Worm (Caenorhabditis elegans) whole organism, young adult: ENCODE data around the gene D1014.4.

Experiments used
- C06A6.2 ChIP-seq: fragments of 200-800 bp; sonication (Bioruptor generic); conservative IDR thresholded peaks from 2 replicates; pipeline ENCODE4 v1.3.6; 2022; ENCODE audit warnings: missing genetic modification characterization, missing compliant biosample characterization
- D2030.7 ChIP-seq: fragments of 200-800 bp; sonication (Bioruptor generic); IDR thresholded peaks from 2 replicates; pipeline ENCODE4 v1.3.6; 2022; ENCODE audit warnings: missing genetic modification reagents, missing genetic modification characterization, missing compliant biosample characterization
- F10E7.11 ChIP-seq: sonication (generic microtip); optimal IDR thresholded peaks from 2 replicates; lab custom pipeline; 2017; ENCODE audit warnings: mild to moderate bottlenecking, missing genetic modification characterization, moderate library complexity, missing compliant biosample characterization
- F23B12.7 ChIP-seq: sonication (generic microtip); optimal IDR thresholded peaks from 2 replicates; lab custom pipeline; 2017; ENCODE audit warnings: missing genetic modification characterization, mild to moderate bottlenecking, missing compliant biosample characterization, antibody characterized with exemption, moderate library complexity; ENCODE audit not compliant: insufficient read depth
- F33H1.4 ChIP-seq: fragments of 200-800 bp; sonication (Bioruptor generic); IDR thresholded peaks from 2 replicates; pipeline ENCODE4 v1.3.6; 2022; ENCODE audit warnings: missing genetic modification reagents, missing genetic modification characterization, missing compliant biosample characterization
- F49E8.2 ChIP-seq: sonication (generic microtip); optimal IDR thresholded peaks from 3 replicates; lab custom pipeline; 2017; ENCODE audit warnings: missing genetic modification characterization, mild to moderate bottlenecking, missing compliant biosample characterization, antibody characterized with exemption, moderate library complexity; ENCODE audit not compliant: insufficient read depth
- F52B5.7 ChIP-seq: sonication (generic microtip); optimal IDR thresholded peaks from 2 replicates; lab custom pipeline; 2016; ENCODE audit warnings: mild to moderate bottlenecking, missing genetic modification characterization, missing compliant biosample characterization
- K11D2.4 ChIP-seq: fragments of 200-800 bp; sonication (Bioruptor generic); IDR thresholded peaks from 2 replicates; pipeline ENCODE4 v1.3.6; 2022; ENCODE audit warnings: missing genetic modification reagents, missing genetic modification characterization, missing compliant biosample characterization
- ZK185.1 ChIP-seq: sonication (generic microtip); optimal IDR thresholded peaks from 2 replicates; lab custom pipeline; 2016; ENCODE audit warnings: mild to moderate bottlenecking, missing genetic modification characterization, missing compliant biosample characterization; ENCODE audit not compliant: poor library complexity, severe bottlenecking
- bed-1 ChIP-seq: fragments of 200-800 bp; sonication (Bioruptor generic); IDR thresholded peaks from 2 replicates; pipeline ENCODE4 v1.3.6; 2022; ENCODE audit warnings: missing genetic modification reagents, missing genetic modification characterization, missing compliant biosample characterization
- cebp-1 ChIP-seq, 2 experiments: fragments of 200-800 bp in 1 of 2; sonication (Bioruptor generic) in 1 of 2; sonication (generic microtip) in 1 of 2; IDR thresholded peaks in 1 of 2; optimal IDR thresholded peaks in 1 of 2; 2 replicates each; pipeline versions ENCODE4 v1.3.6 to Lab custom; 2017 to 2022; ENCODE audit warnings: missing compliant biosample characterization in 2 of 2, missing genetic modification characterization in 2 of 2, mild to moderate bottlenecking in 1 of 2, missing genetic modification reagents in 1 of 2, moderate library complexity in 1 of 2
- ceh-40 ChIP-seq: fragments of 200-800 bp; sonication (Bioruptor generic); IDR thresholded peaks from 2 replicates; pipeline ENCODE4 v1.3.6; 2022; ENCODE audit warnings: missing genetic modification characterization, missing compliant biosample characterization
- die-1 ChIP-seq: sonication (generic microtip); optimal IDR thresholded peaks from 2 replicates; lab custom pipeline; 2016; ENCODE audit warnings: missing genotype, mild to moderate bottlenecking, missing genetic modification characterization, missing compliant biosample characterization
- dpl-1 ChIP-seq: fragments of 150-350 bp; optimal IDR thresholded peaks from 2 replicates; lab custom pipeline; 2014; ENCODE audit warnings: missing biosample characterization, missing genetic modification reagents, missing genetic modification characterization
- efl-1 ChIP-seq: fragments of 150-350 bp; optimal IDR thresholded peaks from 2 replicates; lab custom pipeline; 2014; ENCODE audit warnings: missing biosample characterization, missing genetic modification reagents, missing genetic modification characterization
- egl-44 ChIP-seq: fragments of 200-800 bp; sonication (Bioruptor generic); IDR thresholded peaks from 2 replicates; pipeline ENCODE4 v1.3.6; 2022; ENCODE audit warnings: missing genetic modification reagents, missing genetic modification characterization, missing compliant biosample characterization
- gei-17 ChIP-seq: fragments of 200-800 bp; sonication (Bioruptor generic); optimal IDR thresholded peaks from 2 replicates; lab custom pipeline; 2018; ENCODE audit warnings: mild to moderate bottlenecking, missing genetic modification characterization, missing compliant biosample characterization
- lag-1 ChIP-seq: fragments of 200-800 bp; sonication (Bioruptor generic); IDR thresholded peaks from 2 replicates; pipeline ENCODE4 v1.3.6; 2022; ENCODE audit warnings: missing genetic modification reagents, missing genetic modification characterization, missing compliant biosample characterization
- let-607 ChIP-seq, 2 experiments: fragments of 200-800 bp in 1 of 2; sonication (Bioruptor generic) in 1 of 2; sonication (generic microtip) in 1 of 2; optimal IDR thresholded peaks; 2 replicates each; lab custom pipeline; 2016 to 2018; ENCODE audit warnings: mild to moderate bottlenecking in 2 of 2, missing compliant biosample characterization in 2 of 2, missing genetic modification characterization in 2 of 2, moderate library complexity in 2 of 2, missing genotype in 1 of 2
- lin-35 ChIP-seq, 3 experiments: fragments of 150-350 bp in 2 of 3; sonication (generic microtip) in 1 of 3; optimal IDR thresholded peaks; 2 replicates each; lab custom pipeline; 2014 to 2018; ENCODE audit warnings: missing biosample characterization in 3 of 3, missing genetic modification characterization in 3 of 3, missing genetic modification reagents in 3 of 3
- mcd-1 ChIP-seq: fragments of 200-800 bp; sonication (Bioruptor generic); IDR thresholded peaks from 2 replicates; pipeline ENCODE4 v1.3.6; 2022; ENCODE audit warnings: missing genetic modification reagents, missing genetic modification characterization, missing compliant biosample characterization
- nfya-1 ChIP-seq: sonication (generic microtip); optimal IDR thresholded peaks from 2 replicates; lab custom pipeline; 2017; ENCODE audit warnings: antibody characterized with exemption, missing compliant biosample characterization, missing genetic modification characterization, borderline replicate concordance; ENCODE audit not compliant: insufficient read depth
- nhr-179 ChIP-seq: sonication (generic microtip); optimal IDR thresholded peaks from 2 replicates; lab custom pipeline; 2016; ENCODE audit warnings: mild to moderate bottlenecking, missing genetic modification characterization, missing compliant biosample characterization
- pbrm-1 ChIP-seq: fragments of 200-800 bp; sonication (Bioruptor generic); IDR thresholded peaks from 2 replicates; pipeline ENCODE4 v1.3.6; 2022; ENCODE audit warnings: missing genetic modification reagents, missing genetic modification characterization, missing compliant biosample characterization
- pha-4 ChIP-seq: fragments of 150-350 bp; sonication (generic microtip); optimal IDR thresholded peaks from 2 replicates; lab custom pipeline; 2014; ENCODE audit warnings: missing biosample characterization, missing genetic modification reagents, missing genetic modification characterization
- rcor-1 ChIP-seq: fragments of 200-800 bp; sonication (Bioruptor generic); IDR thresholded peaks from 2 replicates; pipeline ENCODE4 v1.3.6; 2022; ENCODE audit warnings: missing genetic modification reagents, missing genetic modification characterization, missing compliant biosample characterization
- rpc-1 ChIP-seq, 2 experiments: fragments of 150-350 bp in 1 of 2; sonication (generic microtip) in 1 of 2; optimal IDR thresholded peaks; 2 replicates each; lab custom pipeline; 2014 to 2018; ENCODE audit warnings: missing biosample characterization in 1 of 2, missing genetic modification characterization in 1 of 2, missing genetic modification reagents in 1 of 2, missing genotype in 1 of 2
- sea-2 ChIP-seq: fragments of 200-800 bp; sonication (Bioruptor generic); IDR thresholded peaks from 2 replicates; pipeline ENCODE4 v1.3.6; 2022; ENCODE audit warnings: missing genetic modification characterization, missing compliant biosample characterization
- somi-1 ChIP-seq: fragments of 200-800 bp; sonication (Bioruptor generic); optimal IDR thresholded peaks from 2 replicates; lab custom pipeline; 2018; ENCODE audit warnings: mild to moderate bottlenecking, missing genetic modification characterization, missing compliant biosample characterization
- sptf-2 ChIP-seq: fragments of 200-800 bp; sonication (Bioruptor generic); optimal IDR thresholded peaks from 2 replicates; lab custom pipeline; 2018; ENCODE audit warnings: mild to moderate bottlenecking, missing genetic modification characterization, missing compliant biosample characterization
- tbp1 ChIP-seq: fragments of 200-800 bp; sonication (Bioruptor generic); optimal IDR thresholded peaks from 2 replicates; lab custom pipeline; 2018; ENCODE audit warnings: mild to moderate bottlenecking, missing genetic modification characterization, missing compliant biosample characterization
- unc-130 ChIP-seq: sonication (generic microtip); optimal IDR thresholded peaks from 2 replicates; lab custom pipeline; 2016; ENCODE audit warnings: missing genetic modification reagents, missing genetic modification characterization, missing compliant biosample characterization
- ztf-25 ChIP-seq: fragments of 200-800 bp; sonication (Bioruptor generic); IDR thresholded peaks from 2 replicates; pipeline ENCODE4 v1.3.6; 2022; ENCODE audit warnings: missing genetic modification reagents, missing genetic modification characterization, missing compliant biosample characterization
- ztf-3 ChIP-seq: fragments of 200-800 bp; sonication (Bioruptor generic); optimal IDR thresholded peaks from 2 replicates; lab custom pipeline; 2018; ENCODE audit warnings: mild to moderate bottlenecking, missing genetic modification characterization, missing compliant biosample characterization
- ztf-6 ChIP-seq: fragments of 200-800 bp; sonication (Bioruptor generic); IDR thresholded peaks from 2 replicates; pipeline ENCODE4 v1.3.6; 2022; ENCODE audit warnings: missing genetic modification reagents, missing genetic modification characterization, missing compliant biosample characterization

The D1014.4 gene

ce11 chrV:8114542-8114941, 18.5 kb upstream of the D1014.4 start (continued):
- TF ChIP-seq D2030.7 (GFP tag; lab: Robert Waterston, UW), result no peak

ce11 chrV:8117964-8118363, 15.1 kb upstream of the D1014.4 start, which contains the start of gene D1014.7:
Gene D1014.7 (plus strand): TSS chrV:8118264.
- TF ChIP-seq bed-1, result no peak
- TF ChIP-seq pha-4 (tag; lab: Kevin White, UChicago), result no peak
- TF ChIP-seq cebp-1 (GFP tag; IDR thresholded peaks at IDR 0.05; lab: Robert Waterston, UW), result no peak
- no peak for TF ChIP-seq cebp-1 (tag; optimal IDR thresholded peaks at IDR 0.05; lab: Kevin White, UChicago)
- TF ChIP-seq C06A6.2 (GFP tag; lab: Robert Waterston, UW), result no peak
- TF ChIP-seq unc-130 (GFP tag; lab: Kevin White, UChicago), result no peak
- no peak for TF ChIP-seq ztf-6 (GFP tag; lab: Robert Waterston, UW)
- TF ChIP-seq F52B5.7 (tag; lab: Kevin White, UChicago), result no peak
- TF ChIP-seq ceh-40 (GFP tag; lab: Robert Waterston, UW), result no peak
- no peak for TF ChIP-seq K11D2.4 (GFP tag; lab: Robert Waterston, UW)
- no peak for TF ChIP-seq egl-44 (GFP tag; lab: Robert Waterston, UW)
- TF ChIP-seq ztf-3 (GFP tag; lab: Kevin White, UChicago), result no peak
- no peak for TF ChIP-seq rpc-1 (optimal IDR thresholded peaks at IDR 0.05; lab: Kevin White, UChicago)
- TF ChIP-seq rpc-1 (tag; optimal IDR thresholded peaks at IDR 0.05; lab: Kevin White, UChicago), result no peak
- no peak for TF ChIP-seq pbrm-1 (GFP tag; lab: Robert Waterston, UW)
- no peak for TF ChIP-seq tbp1 (GFP tag; lab: Kevin White, UChicago)
- TF ChIP-seq sea-2 (GFP tag; lab: Robert Waterston, UW), result no peak
- no peak for TF ChIP-seq efl-1
- TF ChIP-seq gei-17, result no peak
- no peak for TF ChIP-seq F33H1.4 (GFP tag; lab: Robert Waterston, UW)
- no peak for TF ChIP-seq ZK185.1

ce11 chrV:8120868-8121267, 12.2 kb upstream of the D1014.4 start, which contains the start of gene D1014.6:
Gene D1014.6 (plus strand): TSS chrV:8121168.
- no peak for TF ChIP-seq ztf-25 (GFP tag; lab: Robert Waterston, UW)
- TF ChIP-seq F23B12.7, result no peak
- no peak for TF ChIP-seq rcor-1
- no peak for TF ChIP-seq cebp-1 (GFP tag; IDR thresholded peaks at IDR 0.05; lab: Robert Waterston, UW)
- no peak for TF ChIP-seq cebp-1 (tag; optimal IDR thresholded peaks at IDR 0.05; lab: Kevin White, UChicago)
- TF ChIP-seq F49E8.2 (tag; lab: Kevin White, UChicago), result no peak
- no peak for TF ChIP-seq nfya-1 (tag; lab: Kevin White, UChicago)
- no peak for TF ChIP-seq lag-1 (GFP tag; lab: Robert Waterston, UW)
- no peak for TF ChIP-seq let-607 (tag; optimal IDR thresholded peaks at IDR 0.05; lab: Kevin White, UChicago)

- TF ChIP-seq nhr-179 (no peak), F10E7.11 (tag; lab: Kevin White, UChicago) (no peak), lin-35 (GFP tag; optimal IDR thresholded peaks at IDR 0.05; lab: Kevin White, UChicago) (no peak), somi-1 (no peak), die-1 (tag; lab: Kevin White, UChicago) (no peak), dpl-1 (GFP tag; lab: Kevin White, UChicago) (no peak), sptf-2 (GFP tag; lab: Kevin White, UChicago) (no peak), ZK185.1 (no peak), mcd-1 (GFP tag; lab: Robert Waterston, UW) (no peak)
These were observed 9.6 kb upstream of the D1014.4 start, which contains the start of gene D1014.5 for ce11 chrV:8123384-8123783. Gene D1014.5 (plus strand): TSS chrV:8123684.
